Worm (Caenorhabditis elegans): ENCODE measurements around the gene ptp-1.

DNA sequence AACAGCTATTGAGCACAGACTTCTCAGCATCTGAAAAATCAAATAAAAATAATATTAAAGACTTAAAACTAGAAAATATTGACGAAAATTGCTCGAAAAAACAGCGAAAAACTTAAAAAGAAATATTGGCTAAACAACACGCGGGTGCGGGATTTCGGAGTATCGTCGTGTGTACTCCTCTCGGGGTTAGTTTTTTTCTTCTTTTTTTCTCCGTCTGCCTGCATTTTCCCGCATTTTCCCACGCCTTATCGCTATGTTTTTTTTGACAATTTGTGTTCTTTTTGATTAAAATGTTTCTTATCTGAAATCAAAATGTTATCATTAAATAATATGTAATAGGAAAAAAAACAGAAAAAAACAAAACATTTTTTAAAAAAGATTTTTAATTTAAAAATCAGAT is 39.8 kb downstream of the ptp-1 start, which contains the start of gene mrps-31:
- TF ChIP-seq ama-1 (optimal IDR thresholded peaks at IDR 0.05), result no peak
- TF ChIP-seq flt-1 (GFP tag; IDR thresholded peaks at IDR 0.05), result no peak
- TF ChIP-seq B0310.2 (tag; optimal IDR thresholded peaks at IDR 0.05), result no peak
- TF ChIP-seq sea-1 (GFP tag; conservative IDR thresholded peaks at IDR 0.05), result no peak
- no peak for TF ChIP-seq hnd-1 (tag; optimal IDR thresholded peaks at IDR 0.05)
- no peak for TF ChIP-seq ceh-36 (tag; optimal IDR thresholded peaks at IDR 0.05)
- TF ChIP-seq pes-1 (GFP tag; IDR thresholded peaks at IDR 0.05), result no peak
- no peak for TF ChIP-seq F13C5.2 (tag; optimal IDR thresholded peaks at IDR 0.05)
- no peak for TF ChIP-seq aly-1 (tag; optimal IDR thresholded peaks at IDR 0.05)
- TF ChIP-seq ceh-13 (GFP tag; optimal IDR thresholded peaks at IDR 0.05), result no peak

Data from whole organism, early embryonic.